Worm (Caenorhabditis elegans) whole organism, young adult: ENCODE results near the gene ule-3.

Experiments used
- B0261.1 ChIP-seq: sonication (generic microtip); optimal IDR thresholded peaks from 2 replicates; lab custom pipeline; 2016; ENCODE audit warnings: mild to moderate bottlenecking, missing genetic modification characterization, moderate library complexity, missing compliant biosample characterization
- F23B12.7 ChIP-seq: sonication (generic microtip); optimal IDR thresholded peaks from 2 replicates; lab custom pipeline; 2017; ENCODE audit warnings: missing genetic modification characterization, mild to moderate bottlenecking, missing compliant biosample characterization, antibody characterized with exemption, moderate library complexity; ENCODE audit not compliant: insufficient read depth
- F37B4.10 ChIP-seq: fragments of 200-800 bp; sonication (Bioruptor generic); IDR thresholded peaks from 2 replicates; pipeline ENCODE4 v1.3.6; 2022; ENCODE audit warnings: missing genetic modification characterization, missing compliant biosample characterization
- F55B11.4 ChIP-seq: sonication (generic microtip); optimal IDR thresholded peaks from 2 replicates; lab custom pipeline; 2016; ENCODE audit warnings: missing compliant biosample characterization, missing genetic modification characterization, borderline replicate concordance; ENCODE audit not compliant: insufficient read depth
- T07F8.4 ChIP-seq: sonication (generic microtip); optimal IDR thresholded peaks from 2 replicates; lab custom pipeline; 2016; ENCODE audit warnings: mild to moderate bottlenecking, missing genetic modification characterization, moderate library complexity, missing compliant biosample characterization
- T26A5.8 ChIP-seq: sonication (generic microtip); optimal IDR thresholded peaks from 2 replicates; lab custom pipeline; 2016; ENCODE audit warnings: missing genetic modification characterization, missing compliant biosample characterization
- Y79H2A.3 ChIP-seq: fragments of 200-800 bp; sonication (Bioruptor generic); conservative IDR thresholded peaks from 2 replicates; pipeline ENCODE4 v1.3.6; 2022; ENCODE audit warnings: missing genetic modification reagents, missing genetic modification characterization, missing compliant biosample characterization
- Y95B8A.8 ChIP-seq: fragments of 200-800 bp; sonication (Bioruptor generic); IDR thresholded peaks from 2 replicates; pipeline ENCODE4 v1.3.6; 2022; ENCODE audit warnings: missing genetic modification reagents, missing genetic modification characterization, missing compliant biosample characterization
- aptf-3 ChIP-seq: fragments of 200-800 bp; sonication (Bioruptor generic); IDR thresholded peaks from 2 replicates; pipeline ENCODE4 v1.3.6; 2022; ENCODE audit warnings: missing genetic modification characterization, missing compliant biosample characterization
- atf-7 ChIP-seq: sonication (generic microtip); optimal IDR thresholded peaks from 2 replicates; lab custom pipeline; 2017; ENCODE audit warnings: mild to moderate bottlenecking, missing genetic modification characterization, missing compliant biosample characterization
- cebp-1 ChIP-seq, 2 experiments: fragments of 200-800 bp in 1 of 2; sonication (Bioruptor generic) in 1 of 2; sonication (generic microtip) in 1 of 2; IDR thresholded peaks in 1 of 2; optimal IDR thresholded peaks in 1 of 2; 2 replicates each; pipeline versions ENCODE4 v1.3.6 to Lab custom; 2017 to 2022; ENCODE audit warnings: missing compliant biosample characterization in 2 of 2, missing genetic modification characterization in 2 of 2, mild to moderate bottlenecking in 1 of 2, missing genetic modification reagents in 1 of 2, moderate library complexity in 1 of 2
- cebp-2 ChIP-seq: fragments of 200-800 bp; sonication (Bioruptor generic); IDR thresholded peaks from 2 replicates; pipeline ENCODE4 v1.3.6; 2022; ENCODE audit warnings: missing genetic modification characterization, missing compliant biosample characterization
- ceh-100 ChIP-seq: fragments of 200-800 bp; sonication (Bioruptor generic); IDR thresholded peaks from 2 replicates; pipeline ENCODE4 v1.3.6; 2022; ENCODE audit warnings: missing genetic modification reagents, missing genetic modification characterization, missing compliant biosample characterization
- ceh-40 ChIP-seq: fragments of 200-800 bp; sonication (Bioruptor generic); IDR thresholded peaks from 2 replicates; pipeline ENCODE4 v1.3.6; 2022; ENCODE audit warnings: missing genetic modification characterization, missing compliant biosample characterization
- die-1 ChIP-seq: sonication (generic microtip); optimal IDR thresholded peaks from 2 replicates; lab custom pipeline; 2016; ENCODE audit warnings: missing genotype, mild to moderate bottlenecking, missing genetic modification characterization, missing compliant biosample characterization
- dox-1 ChIP-seq: fragments of 200-800 bp; sonication (Bioruptor generic); IDR thresholded peaks from 2 replicates; pipeline ENCODE4 v1.3.6; 2022; ENCODE audit warnings: missing genetic modification reagents, missing genetic modification characterization, missing compliant biosample characterization
- dpff-1 ChIP-seq: sonication (generic microtip); optimal IDR thresholded peaks from 2 replicates; lab custom pipeline; 2017; ENCODE audit warnings: mild to moderate bottlenecking, missing genetic modification characterization, missing compliant biosample characterization
- ekl-4 ChIP-seq: fragments of 200-800 bp; sonication (Bioruptor generic); IDR thresholded peaks from 2 replicates; pipeline ENCODE4 v1.3.6; 2022; ENCODE audit warnings: missing genetic modification reagents, missing genetic modification characterization, missing compliant biosample characterization
- hmg-1.2 ChIP-seq: fragments of 200-800 bp; sonication (Bioruptor generic); IDR thresholded peaks from 2 replicates; pipeline ENCODE4 v1.3.6; 2022; ENCODE audit warnings: missing genetic modification reagents, missing genetic modification characterization, missing compliant biosample characterization
- hrde-1 ChIP-seq: sonication (generic microtip); optimal IDR thresholded peaks from 2 replicates; lab custom pipeline; 2016; ENCODE audit warnings: missing genetic modification characterization, mild to moderate bottlenecking, missing compliant biosample characterization, moderate library complexity, missing genotype, missing genetic modification reagents, borderline replicate concordance
- let-607 ChIP-seq, 2 experiments: fragments of 200-800 bp in 1 of 2; sonication (Bioruptor generic) in 1 of 2; sonication (generic microtip) in 1 of 2; optimal IDR thresholded peaks; 2 replicates each; lab custom pipeline; 2016 to 2018; ENCODE audit warnings: mild to moderate bottlenecking in 2 of 2, missing compliant biosample characterization in 2 of 2, missing genetic modification characterization in 2 of 2, moderate library complexity in 2 of 2, missing genotype in 1 of 2
- lin-26 ChIP-seq: fragments of 200-800 bp; sonication (Bioruptor generic); IDR thresholded peaks from 2 replicates; pipeline ENCODE4 v1.3.6; 2022; ENCODE audit warnings: missing genetic modification reagents, missing genetic modification characterization, missing compliant biosample characterization
- lin-54 ChIP-seq: fragments of 200-800 bp; sonication (Bioruptor generic); optimal IDR thresholded peaks from 2 replicates; lab custom pipeline; 2018; ENCODE audit warnings: mild to moderate bottlenecking, missing genetic modification characterization, missing compliant biosample characterization
- lsl-1 ChIP-seq: fragments of 200-800 bp; sonication (Bioruptor generic); optimal IDR thresholded peaks from 2 replicates; lab custom pipeline; 2018; ENCODE audit warnings: mild to moderate bottlenecking, missing genetic modification characterization, moderate library complexity, missing compliant biosample characterization
- madf-8 ChIP-seq: fragments of 200-800 bp; sonication (Bioruptor generic); conservative IDR thresholded peaks from 2 replicates; pipeline ENCODE4 v1.3.6; 2022; ENCODE audit warnings: missing genetic modification reagents, missing genetic modification characterization, missing compliant biosample characterization
- mel-28 ChIP-seq: sonication (generic microtip); optimal IDR thresholded peaks from 2 replicates; lab custom pipeline; 2016; ENCODE audit warnings: borderline replicate concordance, mild to moderate bottlenecking, missing genetic modification characterization, missing compliant biosample characterization
- mes-4 ChIP-seq: sonication (generic microtip); optimal IDR thresholded peaks from 2 replicates; lab custom pipeline; 2016; ENCODE audit warnings: missing genotype, missing genetic modification characterization, missing compliant biosample characterization
- mxl-1 ChIP-seq: sonication (generic microtip); optimal IDR thresholded peaks from 2 replicates; lab custom pipeline; 2016; ENCODE audit warnings: missing genetic modification characterization, missing compliant biosample characterization
- nfya-1 ChIP-seq: sonication (generic microtip); optimal IDR thresholded peaks from 2 replicates; lab custom pipeline; 2017; ENCODE audit warnings: antibody characterized with exemption, missing compliant biosample characterization, missing genetic modification characterization, borderline replicate concordance; ENCODE audit not compliant: insufficient read depth
- nhr-80 ChIP-seq: sonication (generic microtip); optimal IDR thresholded peaks from 2 replicates; lab custom pipeline; 2016; ENCODE audit warnings: missing genetic modification characterization, missing compliant biosample characterization
- nhr-90 ChIP-seq: sonication (generic microtip); optimal IDR thresholded peaks from 2 replicates; lab custom pipeline; 2016; ENCODE audit warnings: missing genotype, mild to moderate bottlenecking, missing genetic modification characterization, missing compliant biosample characterization
- rec-8 ChIP-seq, 2 experiments: sonication (generic microtip); optimal IDR thresholded peaks; 2 replicates each; lab custom pipeline; 2016; ENCODE audit warnings: mild to moderate bottlenecking in 2 of 2, missing genetic modification characterization in 2 of 2, missing genetic modification reagents in 2 of 2, missing genotype in 2 of 2, missing biosample characterization in 1 of 2, missing compliant biosample characterization in 1 of 2, moderate library complexity in 1 of 2
- sdz-38 ChIP-seq: sonication (generic microtip); optimal IDR thresholded peaks from 2 replicates; lab custom pipeline; 2016; ENCODE audit warnings: missing genotype, missing genetic modification characterization, missing compliant biosample characterization
- sea-2 ChIP-seq: fragments of 200-800 bp; sonication (Bioruptor generic); IDR thresholded peaks from 2 replicates; pipeline ENCODE4 v1.3.6; 2022; ENCODE audit warnings: missing genetic modification characterization, missing compliant biosample characterization
- snpc-1.1 ChIP-seq: sonication (generic microtip); optimal IDR thresholded peaks from 2 replicates; lab custom pipeline; 2017; ENCODE audit warnings: missing genetic modification characterization, mild to moderate bottlenecking, missing compliant biosample characterization, antibody characterized with exemption, moderate library complexity, missing genotype, missing genetic modification reagents; ENCODE audit not compliant: insufficient read depth
- snpc-3.4 ChIP-seq: sonication (generic microtip); optimal IDR thresholded peaks from 2 replicates; lab custom pipeline; 2017; ENCODE audit warnings: missing genetic modification characterization, mild to moderate bottlenecking, missing compliant biosample characterization, antibody characterized with exemption, moderate library complexity, missing genotype, missing genetic modification reagents
- tbx-9 ChIP-seq: sonication (generic microtip); optimal IDR thresholded peaks from 2 replicates; lab custom pipeline; 2016; ENCODE audit warnings: borderline replicate concordance, missing genetic modification characterization, inconsistent platforms, missing compliant biosample characterization
- ztf-28 ChIP-seq: fragments of 200-800 bp; sonication (Bioruptor generic); IDR thresholded peaks from 2 replicates; pipeline ENCODE4 v1.3.6; 2022; ENCODE audit warnings: missing genetic modification reagents, missing genetic modification characterization, missing compliant biosample characterization

Gene ule-3

ce11 chrV:10750630-10751029 is 43.0 kb upstream of the ule-3 start, which contains the start of gene F28H7.3:
Gene F28H7.3 (minus strand): TSS chrV:10750788.
- no peak for TF ChIP-seq dpff-1 (tag; lab: Kevin White, UChicago)
- TF ChIP-seq nhr-80 (tag; lab: Kevin White, UChicago), result peak; percentile 90

- TF ChIP-seq nhr-90 (tag; lab: Kevin White, UChicago), result no peak
- no peak for TF ChIP-seq F55B11.4 (tag; lab: Kevin White, UChicago)
- no peak for TF ChIP-seq nfya-1 (tag; lab: Kevin White, UChicago)
- no peak for TF ChIP-seq Y79H2A.3
- no peak for TF ChIP-seq dox-1 (GFP tag; lab: Robert Waterston, UW)
- no peak for TF ChIP-seq snpc-1.1
- TF ChIP-seq mxl-1 (tag; lab: Kevin White, UChicago), result no peak
- TF ChIP-seq T26A5.8 (tag; lab: Kevin White, UChicago), result no peak
- no peak for TF ChIP-seq snpc-3.4 (tag; lab: Kevin White, UChicago)
- no peak for TF ChIP-seq tbx-9
- TF ChIP-seq hrde-1 (tag; lab: Kevin White, UChicago), result no peak
- no peak for TF ChIP-seq hmg-1.2
- TF ChIP-seq T07F8.4 (tag; lab: Kevin White, UChicago), result no peak
- TF ChIP-seq sea-2 (GFP tag; lab: Robert Waterston, UW), result no peak
- TF ChIP-seq die-1 (tag; lab: Kevin White, UChicago), result no peak
- no peak for TF ChIP-seq aptf-3
- TF ChIP-seq mes-4, result no peak
Observed at ce11 chrV:10754050-10754449, 39.5 kb upstream of the ule-3 start, which contains the start of gene F28H7.7. Gene F28H7.7 (minus strand): TSS chrV:10754150.

ce11 chrV:10756698-10757097 is 36.9 kb upstream of the ule-3 start, which contains the start of gene irld-6:
Gene irld-6 (minus strand): TSS chrV:10756798.
- TF ChIP-seq ceh-100 (GFP tag; lab: Robert Waterston, UW) (no peak), madf-8 (GFP tag; lab: Robert Waterston, UW) (no peak), atf-7 (no peak), lin-54 (GFP tag; lab: Kevin White, UChicago) (no peak), Y95B8A.8 (no peak), let-607 (tag; optimal IDR thresholded peaks at IDR 0.05; lab: Kevin White, UChicago) (no peak), F23B12.7 (tag; lab: Kevin White, UChicago) (no peak), mel-28 (tag; lab: Kevin White, UChicago) (no peak), ceh-40 (GFP tag; lab: Robert Waterston, UW) (no peak), cebp-2 (no peak), lin-26 (GFP tag; lab: Robert Waterston, UW) (no peak), lsl-1 (GFP tag; lab: Kevin White, UChicago) (no peak), F37B4.10 (GFP tag; lab: Robert Waterston, UW) (no peak), sdz-38 (tag; lab: Kevin White, UChicago) (no peak)
- TF ChIP-seq, all 124 proteins: peak for 0

ce11 chrV:10757128-10757527 is 36.5 kb upstream of the ule-3 start:
- no peak for TF ChIP-seq ekl-4
- TF ChIP-seq cebp-1 (GFP tag; IDR thresholded peaks at IDR 0.05; lab: Robert Waterston, UW), result peak; percentile 57; the same call in 1 of the 2 replicates
- TF ChIP-seq cebp-1 (tag; optimal IDR thresholded peaks at IDR 0.05; lab: Kevin White, UChicago), result no peak
- TF ChIP-seq B0261.1 (tag; lab: Kevin White, UChicago), result no peak
- no peak for TF ChIP-seq ztf-28 (GFP tag; lab: Robert Waterston, UW)
- TF ChIP-seq rec-8 (tag; optimal IDR thresholded peaks at IDR 0.05; lab: Kevin White, UChicago), result no peak
- no peak for TF ChIP-seq sea-2 (GFP tag; lab: Robert Waterston, UW)
- TF ChIP-seq, all 124 proteins: peak for 1
